Worm (Caenorhabditis elegans) whole organism, mixed stage, embryonic: ENCODE results near the gene math-33.

Source experiments
- bed-3 ChIP-seq: fragments of 200-800 bp; sonication (Bioruptor generic); optimal IDR thresholded peaks from 3 replicates; lab custom pipeline; 2018; ENCODE audit warnings: mild to moderate bottlenecking, missing genetic modification characterization, moderate library complexity, missing compliant biosample characterization
- blmp-1 ChIP-seq: fragments of 150-350 bp; optimal IDR thresholded peaks from 2 replicates; lab custom pipeline; 2014; ENCODE audit warnings: missing biosample characterization, missing genetic modification characterization
- ceh-39 ChIP-seq: fragments of 150-350 bp; optimal IDR thresholded peaks from 2 replicates; lab custom pipeline; 2014; ENCODE audit warnings: missing biosample characterization, missing genetic modification characterization
- ces-1 ChIP-seq: fragments of 150-350 bp; optimal IDR thresholded peaks from 2 replicates; lab custom pipeline; 2014; ENCODE audit warnings: missing biosample characterization, missing genetic modification reagents, missing genetic modification characterization
- nhr-28 ChIP-seq: fragments of 150-350 bp; optimal IDR thresholded peaks from 2 replicates; lab custom pipeline; 2014; ENCODE audit warnings: missing biosample characterization, missing genetic modification characterization
- nhr-76 ChIP-seq: sonication (generic microtip); optimal IDR thresholded peaks from 2 replicates; lab custom pipeline; 2017; ENCODE audit warnings: missing biosample characterization, missing genetic modification characterization
- pha-4 ChIP-seq: fragments of 150-350 bp; optimal IDR thresholded peaks from 2 replicates; lab custom pipeline; 2018; ENCODE audit warnings: missing biosample characterization, missing genetic modification reagents, missing genetic modification characterization
- snpc-4 ChIP-seq: fragments of 150-350 bp; optimal IDR thresholded peaks from 2 replicates; lab custom pipeline; 2014; ENCODE audit warnings: missing biosample characterization, missing genetic modification characterization
- unc-62 ChIP-seq: fragments of 150-350 bp; optimal IDR thresholded peaks from 2 replicates; lab custom pipeline; 2014; ENCODE audit warnings: missing biosample characterization, missing genetic modification reagents, missing genetic modification characterization

DNA sequence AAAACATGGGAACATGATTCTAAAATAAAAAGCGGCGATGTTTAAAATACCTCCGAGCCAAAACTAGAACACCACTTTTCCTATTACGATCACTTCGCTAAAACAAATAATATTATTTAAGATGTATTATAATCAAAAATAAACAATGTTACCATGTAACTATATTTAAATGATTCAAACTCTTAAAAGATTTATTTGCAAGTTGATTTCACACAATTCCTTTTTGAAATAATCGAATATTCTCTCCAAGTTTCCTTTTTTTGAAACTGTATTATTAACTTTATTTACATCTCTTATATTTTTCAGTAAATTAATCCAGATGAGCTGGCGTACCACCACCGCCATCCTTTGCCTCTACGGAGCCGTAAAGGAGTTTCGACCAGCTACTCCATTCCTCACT is 27.5 kb downstream of the math-33 start, which contains the start of gene folt-1:
- TF ChIP-seq nhr-76 (no peak), nhr-28 (tag; lab: Kevin White, UChicago) (no peak), pha-4 (tag; lab: Kevin White, UChicago) (no peak), ces-1 (GFP tag; lab: Kevin White, UChicago) (no peak), unc-62 (GFP tag; lab: Kevin White, UChicago) (no peak), snpc-4 (tag; lab: Kevin White, UChicago) (no peak), ceh-39 (no peak), bed-3 (GFP tag; lab: Kevin White, UChicago) (no peak), blmp-1 (tag; lab: Kevin White, UChicago) (no peak)
